Worm (Caenorhabditis elegans) whole organism, early embryonic: ENCODE results near the gene R13A5.10.

ENCODE experiments used
- B0310.2 ChIP-seq: sonication (generic microtip); optimal IDR thresholded peaks from 2 replicates; lab custom pipeline; 2016; ENCODE audit warnings: mild to moderate bottlenecking, missing genetic modification characterization, missing compliant biosample characterization
- F13C5.2 ChIP-seq: sonication (generic microtip); optimal IDR thresholded peaks from 2 replicates; lab custom pipeline; 2017; ENCODE audit warnings: mild to moderate bottlenecking, missing genetic modification characterization, inconsistent platforms, missing compliant biosample characterization
- ama-1 ChIP-seq: fragments of 150-350 bp; optimal IDR thresholded peaks from 2 replicates; lab custom pipeline; 2014
- ets-7 ChIP-seq: sonication (generic microtip); optimal IDR thresholded peaks from 2 replicates; lab custom pipeline; 2016; ENCODE audit warnings: missing genotype, missing genetic modification characterization, missing compliant biosample characterization
- flt-1 ChIP-seq: fragments of 200-800 bp; sonication (Bioruptor generic); IDR thresholded peaks from 2 replicates; pipeline ENCODE4 v1.3.6; 2022; ENCODE audit warnings: missing genetic modification characterization, missing compliant biosample characterization
- hmbx-1 ChIP-seq: sonication (generic microtip); optimal IDR thresholded peaks from 2 replicates; lab custom pipeline; 2016; ENCODE audit warnings: mild to moderate bottlenecking, missing genetic modification characterization, missing compliant biosample characterization
- hmg-4 ChIP-seq: fragments of 200-800 bp; sonication (Bioruptor generic); optimal IDR thresholded peaks from 2 replicates; lab custom pipeline; 2018; ENCODE audit warnings: mild to moderate bottlenecking, missing genetic modification characterization, missing compliant biosample characterization
- sea-1 ChIP-seq: fragments of 200-800 bp; sonication (Bioruptor generic); conservative IDR thresholded peaks from 2 replicates; pipeline ENCODE4 v1.3.6; 2022; ENCODE audit warnings: missing genetic modification characterization, missing compliant biosample characterization

DNA sequence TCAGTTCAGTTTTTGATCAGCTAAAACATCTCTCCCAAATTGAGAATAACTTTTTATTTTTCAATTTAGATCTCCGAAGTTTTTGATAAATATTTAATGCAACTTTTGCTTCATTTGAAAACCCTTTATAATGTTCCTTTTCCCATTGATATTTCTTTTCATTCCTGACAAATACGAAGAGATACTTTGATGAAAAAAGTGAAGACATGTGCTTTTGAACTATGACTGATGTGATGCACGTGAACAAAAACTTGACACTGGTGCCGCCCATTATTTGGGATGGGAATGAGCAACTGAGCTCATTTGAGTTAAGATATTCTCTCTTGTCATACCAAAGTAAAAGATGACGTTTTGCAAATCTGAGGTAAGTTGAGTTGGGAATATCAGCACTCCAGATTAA is 33.4 kb upstream of the R13A5.10 start, which contains the start of gene T04A6.1:
- TF ChIP-seq hmg-4 (no peak), F13C5.2 (tag; lab: Kevin White, UChicago) (no peak), ama-1 (lab: Kevin White, UChicago) (no peak), flt-1 (GFP tag; lab: Robert Waterston, UW) (no peak), hmbx-1 (tag; lab: Kevin White, UChicago) (no peak), B0310.2 (tag; lab: Kevin White, UChicago) (no peak), sea-1 (GFP tag; lab: Robert Waterston, UW) (no peak), ets-7 (tag; lab: Kevin White, UChicago) (no peak)
